Fruit fly (Drosophila melanogaster) whole organism, pupa: ENCODE measurements around the gene Ets65A.

ENCODE experiments used
- CG17806 ChIP-seq: fragments of 200-800 bp; sonication (Bioruptor generic); optimal IDR thresholded peaks from 2 replicates; lab custom pipeline; 2018; ENCODE audit warnings: missing biosample characterization, mild to moderate bottlenecking, missing genetic modification characterization, moderate library complexity
- CG8301 ChIP-seq: fragments of 200-800 bp; sonication (Bioruptor generic); optimal IDR thresholded peaks from 2 replicates; lab custom pipeline; 2018; ENCODE audit warnings: missing biosample characterization, mild to moderate bottlenecking, missing genetic modification characterization
- CG9948 ChIP-seq: fragments of 200-800 bp; sonication (Bioruptor generic); optimal IDR thresholded peaks from 2 replicates; lab custom pipeline; 2018; ENCODE audit warnings: missing biosample characterization, mild to moderate bottlenecking, missing genetic modification characterization, moderate library complexity
- D1 ChIP-seq: fragments of 200-800 bp; sonication (Bioruptor generic); optimal IDR thresholded peaks from 2 replicates; lab custom pipeline; 2018; ENCODE audit warnings: missing biosample characterization, mild to moderate bottlenecking, missing genetic modification characterization, moderate library complexity
- EcR ChIP-seq: fragments of 200-800 bp; sonication (Bioruptor generic); optimal IDR thresholded peaks from 3 replicates; lab custom pipeline; 2019; ENCODE audit warnings: missing biosample characterization, missing genetic modification characterization, mild to moderate bottlenecking, moderate library complexity, missing genetic modification reagents
- Ets98B ChIP-seq: fragments of 200-800 bp; sonication (Bioruptor generic); IDR thresholded peaks from 2 replicates; pipeline ENCODE4 v1.3.6; 2022; ENCODE audit warnings: missing biosample characterization, missing genetic modification characterization
- Pif1A ChIP-seq: fragments of 200-800 bp; sonication (Bioruptor generic); optimal IDR thresholded peaks from 3 replicates; lab custom pipeline; 2016; ENCODE audit warnings: missing biosample characterization, missing genetic modification characterization
- Pif1B ChIP-seq: fragments of 200-800 bp; sonication (Bioruptor generic); optimal IDR thresholded peaks from 3 replicates; lab custom pipeline; 2016; ENCODE audit warnings: missing biosample characterization, missing genetic modification characterization
- rn ChIP-seq: fragments of 200-800 bp; sonication (Bioruptor generic); IDR thresholded peaks from 2 replicates; pipeline ENCODE4 v1.3.6; 2022; ENCODE audit warnings: missing biosample characterization, missing genetic modification characterization

DNA sequence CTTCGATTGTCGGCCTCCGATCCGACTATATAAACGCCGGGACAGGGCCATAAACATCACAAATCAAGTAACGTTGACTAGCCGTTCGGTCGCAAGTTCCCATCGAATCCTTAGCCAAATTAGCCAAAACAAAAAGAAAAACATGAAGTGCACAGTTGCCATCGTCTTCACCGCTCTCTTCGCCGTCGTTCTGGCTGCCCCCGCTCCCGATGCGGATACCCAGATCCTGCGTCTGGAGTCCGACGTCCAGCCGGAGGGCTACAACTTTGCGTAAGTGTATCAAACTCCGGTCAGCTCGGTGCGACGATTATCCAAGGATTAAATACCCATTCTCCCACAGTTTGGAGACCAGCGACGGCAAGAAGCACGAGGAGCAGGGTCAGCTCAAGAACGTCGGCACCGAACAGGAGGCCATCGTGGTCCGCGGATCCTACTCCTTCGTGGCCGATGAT, 47.4 kb downstream of the Ets65A start, which contains the start of gene Lcp65Ac:
- TF ChIP-seq EcR (no peak), rn (GFP tag; lab: Robert Waterston, UW) (no peak), CG8301 (tag; lab: Kevin White, UChicago) (no peak), Pif1B (no peak), Ets98B (no peak), CG17806 (no peak), CG9948 (tag; lab: Kevin White, UChicago) (no peak), D1 (no peak), Pif1A (GFP tag; lab: Kevin White, UChicago) (no peak)
